Worm (Caenorhabditis elegans): ENCODE results near the gene ZK688.9.

ce11 chrIII:7843536-7843935 lies 39.3 kb downstream of the ZK688.9 start, which contains the start of gene ZK652.8:
- TF ChIP-seq ets-4 (tag; optimal IDR thresholded peaks at IDR 0.05) (no peak), F13H6.1 (tag; optimal IDR thresholded peaks at IDR 0.05) (no peak), lin-11 (tag; optimal IDR thresholded peaks at IDR 0.05) (no peak), hlh-30 (tag; optimal IDR thresholded peaks at IDR 0.05; ENCODE audit: insufficient read depth) (no peak)

Data from whole organism, late embryonic.